Fruit fly (Drosophila melanogaster) whole organism, embryonic: ENCODE measurements around the gene Shaw.

ENCODE experiments used
- CG10565 ChIP-seq: fragments of 200-800 bp; sonication (Bioruptor generic); optimal IDR thresholded peaks from 3 replicates; lab custom pipeline; 2016; ENCODE audit warnings: missing biosample characterization, mild to moderate bottlenecking, missing genetic modification characterization
- CG10979 ChIP-seq: fragments of 200-800 bp; sonication (Bioruptor generic); optimal IDR thresholded peaks from 2 replicates; lab custom pipeline; 2018; ENCODE audit warnings: missing biosample characterization, mild to moderate bottlenecking, missing genetic modification characterization, moderate library complexity
- CG12391 ChIP-seq: fragments of 200-800 bp; sonication (Bioruptor generic); optimal IDR thresholded peaks from 3 replicates; lab custom pipeline; 2018; ENCODE audit warnings: missing biosample characterization, mild to moderate bottlenecking, missing genetic modification characterization, moderate library complexity
- CG14710 ChIP-seq: fragments of 200-800 bp; sonication (Bioruptor generic); optimal IDR thresholded peaks from 3 replicates; lab custom pipeline; 2019; ENCODE audit warnings: missing biosample characterization, mild to moderate bottlenecking, missing genetic modification characterization, moderate library complexity
- CG15269 ChIP-seq: fragments of 200-800 bp; sonication (Bioruptor generic); optimal IDR thresholded peaks from 2 replicates; lab custom pipeline; 2018; ENCODE audit warnings: missing biosample characterization, mild to moderate bottlenecking, missing genetic modification characterization, moderate library complexity
- CG15479 ChIP-seq: fragments of 200-800 bp; sonication (Bioruptor generic); optimal IDR thresholded peaks from 3 replicates; lab custom pipeline; 2019; ENCODE audit warnings: missing biosample characterization, mild to moderate bottlenecking, missing genetic modification characterization, moderate library complexity
- CG1602 ChIP-seq: fragments of 200-800 bp; sonication (Bioruptor generic); optimal IDR thresholded peaks from 3 replicates; lab custom pipeline; 2016; ENCODE audit warnings: missing biosample characterization, missing genetic modification characterization
- CG1647 ChIP-seq: fragments of 200-800 bp; sonication (Bioruptor generic); optimal IDR thresholded peaks from 3 replicates; lab custom pipeline; 2016; ENCODE audit warnings: missing biosample characterization, missing genetic modification characterization
- CG17829 ChIP-seq: fragments of 200-800 bp; optimal IDR thresholded peaks from 2 replicates; lab custom pipeline; 2019; ENCODE audit warnings: missing biosample characterization, mild to moderate bottlenecking, missing genetic modification characterization, moderate library complexity
- CG18764 ChIP-seq: fragments of 200-800 bp; sonication (Bioruptor generic); optimal IDR thresholded peaks from 3 replicates; lab custom pipeline; 2016; ENCODE audit warnings: missing biosample characterization, missing genetic modification characterization
- CG2129 ChIP-seq: fragments of 200-800 bp; sonication (Bioruptor generic); IDR thresholded peaks from 2 replicates; pipeline ENCODE4 v1.3.6; 2022; ENCODE audit warnings: missing biosample characterization, missing genetic modification characterization; ENCODE audit not compliant: partially characterized antibody
- CG2875 ChIP-seq: fragments of 200-800 bp; sonication (Bioruptor generic); optimal IDR thresholded peaks from 2 replicates; lab custom pipeline; 2017; ENCODE audit warnings: missing biosample characterization, mild to moderate bottlenecking, missing genetic modification characterization, missing genetic modification reagents
- CG3281 ChIP-seq: fragments of 200-800 bp; sonication (Bioruptor generic); optimal IDR thresholded peaks from 3 replicates; lab custom pipeline; 2017; ENCODE audit warnings: missing biosample characterization, mild to moderate bottlenecking, missing genetic modification characterization
- CG34422 ChIP-seq: fragments of 200-800 bp; sonication (Bioruptor generic); IDR thresholded peaks from 3 replicates; pipeline ENCODE4 v1.3.6; 2022; ENCODE audit warnings: missing biosample characterization, missing genetic modification characterization
- CG4282 ChIP-seq: fragments of 200-800 bp; sonication (Bioruptor generic); optimal IDR thresholded peaks from 2 replicates; lab custom pipeline; 2016; ENCODE audit warnings: missing biosample characterization, missing genetic modification characterization
- CG6175 ChIP-seq: fragments of 200-800 bp; sonication (Bioruptor generic); IDR thresholded peaks from 3 replicates; pipeline ENCODE4 v1.3.6; 2022; ENCODE audit warnings: missing biosample characterization, missing genetic modification characterization
- CG6689 ChIP-seq: fragments of 200-800 bp; sonication (Bioruptor generic); IDR thresholded peaks from 2 replicates; pipeline ENCODE4 v1.3.6; 2022; ENCODE audit warnings: missing biosample characterization, missing genetic modification characterization
- CG7928 ChIP-seq: fragments of 200-800 bp; sonication (Bioruptor generic); optimal IDR thresholded peaks from 2 replicates; lab custom pipeline; 2017; ENCODE audit warnings: missing biosample characterization, mild to moderate bottlenecking, missing genetic modification characterization
- CG8478 ChIP-seq: fragments of >200 bp; optimal IDR thresholded peaks from 2 replicates; lab custom pipeline; 2018
- CG9215 ChIP-seq: fragments of 200-800 bp; sonication (Bioruptor generic); IDR thresholded peaks from 2 replicates; pipeline ENCODE4 v1.3.6; 2022; ENCODE audit warnings: missing biosample characterization, missing genetic modification characterization
- CG9876 ChIP-seq: fragments of 200-800 bp; sonication (Bioruptor generic); optimal IDR thresholded peaks from 2 replicates; lab custom pipeline; 2016; ENCODE audit warnings: missing biosample characterization, missing genetic modification characterization
- Fer1 ChIP-seq: fragments of 200-800 bp; sonication (Bioruptor generic); optimal IDR thresholded peaks from 2 replicates; lab custom pipeline; 2017; ENCODE audit warnings: missing biosample characterization, mild to moderate bottlenecking, missing genetic modification characterization
- GATAe ChIP-seq: fragments of 200-800 bp; sonication (Bioruptor generic); conservative IDR thresholded peaks from 2 replicates; pipeline ENCODE4 v1.3.6; 2022; ENCODE audit warnings: missing biosample characterization, missing genetic modification characterization
- Gsc ChIP-seq: fragments of 200-800 bp; sonication (Bioruptor generic); IDR thresholded peaks from 2 replicates; pipeline ENCODE4 v1.3.6; 2022; ENCODE audit warnings: missing biosample characterization, missing genetic modification characterization
- HLH54F ChIP-seq: fragments of 200-800 bp; sonication (Bioruptor generic); optimal IDR thresholded peaks from 3 replicates; lab custom pipeline; 2016; ENCODE audit warnings: missing biosample characterization, missing genetic modification characterization
- HLHmδ ChIP-seq: fragments of 200-800 bp; sonication (Bioruptor generic); optimal IDR thresholded peaks from 2 replicates; lab custom pipeline; 2018; ENCODE audit warnings: missing biosample characterization, mild to moderate bottlenecking, missing genetic modification characterization, moderate library complexity
- Hmx ChIP-seq: fragments of 200-800 bp; sonication (Bioruptor generic); optimal IDR thresholded peaks from 2 replicates; lab custom pipeline; 2016; ENCODE audit warnings: missing biosample characterization, missing genetic modification characterization
- Hr78 ChIP-seq, 2 experiments: fragments of 200-800 bp in 1 of 2; fragments of >200 bp in 1 of 2; sonication (Bioruptor generic) in 1 of 2; optimal IDR thresholded peaks; 2 replicates each; lab custom pipeline; 2017 to 2019; ENCODE audit warnings: missing biosample characterization in 2 of 2, missing genetic modification characterization in 2 of 2, mild to moderate bottlenecking in 1 of 2, moderate library complexity in 1 of 2
- Lim3 ChIP-seq: fragments of 200-800 bp; sonication (Bioruptor generic); IDR thresholded peaks from 2 replicates; pipeline ENCODE4 v1.3.6; 2022; ENCODE audit warnings: missing biosample characterization, missing genetic modification characterization
- Mes4 ChIP-seq: fragments of 200-800 bp; sonication (Bioruptor generic); optimal IDR thresholded peaks from 2 replicates; lab custom pipeline; 2016; ENCODE audit warnings: missing biosample characterization, missing genetic modification characterization
- Mrtf ChIP-seq: fragments of 200-800 bp; sonication (Bioruptor generic); IDR thresholded peaks from 3 replicates; pipeline ENCODE4 v1.3.6; 2022; ENCODE audit warnings: missing biosample characterization, missing genetic modification characterization
- NFAT ChIP-seq: fragments of 200-800 bp; sonication (Bioruptor generic); IDR thresholded peaks from 2 replicates; pipeline ENCODE4 v1.3.6; 2022; ENCODE audit warnings: missing biosample characterization, missing genetic modification characterization
- Pdp1 ChIP-seq, 2 experiments: fragments of 200-800 bp; sonication (Bioruptor generic); optimal IDR thresholded peaks; 3 replicates each; lab custom pipeline; 2016; ENCODE audit warnings: missing biosample characterization in 2 of 2, missing genetic modification characterization in 2 of 2, mild to moderate bottlenecking in 1 of 2, moderate library complexity in 1 of 2
- Ravus ChIP-seq: fragments of 200-800 bp; sonication (Bioruptor generic); IDR thresholded peaks from 2 replicates; pipeline ENCODE4 v1.3.6; 2022; ENCODE audit warnings: missing biosample characterization, missing genetic modification characterization
- Tbp ChIP-seq: fragments of >200 bp; optimal IDR thresholded peaks from 2 replicates; lab custom pipeline; 2018; ENCODE audit warnings: missing biosample characterization, missing genetic modification characterization
- Xrp1 ChIP-seq: fragments of 200-800 bp; sonication (Bioruptor generic); IDR thresholded peaks from 2 replicates; pipeline ENCODE4 v1.3.6; 2022; ENCODE audit warnings: missing biosample characterization, missing genetic modification characterization
- caup ChIP-seq: fragments of 200-800 bp; sonication (Bioruptor generic); optimal IDR thresholded peaks from 3 replicates; lab custom pipeline; 2017; ENCODE audit warnings: missing biosample characterization, mild to moderate bottlenecking, missing genetic modification characterization, moderate library complexity; ENCODE audit not compliant: severe bottlenecking
- dmrt99B ChIP-seq: fragments of 200-800 bp; sonication (Bioruptor generic); optimal IDR thresholded peaks from 2 replicates; lab custom pipeline; 2018; ENCODE audit warnings: missing biosample characterization, mild to moderate bottlenecking, missing genetic modification characterization, moderate library complexity
- dysf ChIP-seq: fragments of 200-800 bp; sonication (Bioruptor generic); IDR thresholded peaks from 3 replicates; pipeline ENCODE4 v1.3.6; 2022; ENCODE audit warnings: missing biosample characterization, missing genetic modification characterization
- en ChIP-seq: fragments of 200-800 bp; sonication (Bioruptor generic); optimal IDR thresholded peaks from 2 replicates; lab custom pipeline; 2016; ENCODE audit warnings: missing biosample characterization, missing genetic modification characterization
- exex ChIP-seq: fragments of 200-800 bp; sonication (Bioruptor generic); optimal IDR thresholded peaks from 4 replicates; lab custom pipeline; 2018; ENCODE audit warnings: missing biosample characterization, mild to moderate bottlenecking, missing genetic modification characterization, moderate library complexity
- gem ChIP-seq: fragments of 200-800 bp; sonication (Bioruptor generic); optimal IDR thresholded peaks from 2 replicates; lab custom pipeline; 2019; ENCODE audit warnings: missing biosample characterization, mild to moderate bottlenecking, missing genetic modification characterization, moderate library complexity
- grau ChIP-seq: fragments of 200-800 bp; optimal IDR thresholded peaks from 3 replicates; lab custom pipeline; 2019; ENCODE audit warnings: missing biosample characterization, mild to moderate bottlenecking, missing genetic modification characterization, moderate library complexity
- hkb ChIP-seq, 2 experiments: fragments of 200-800 bp in 1 of 2; fragments of >200 bp in 1 of 2; sonication (Bioruptor generic) in 1 of 2; IDR thresholded peaks in 1 of 2; optimal IDR thresholded peaks in 1 of 2; 2 replicates each; pipeline versions ENCODE4 v1.3.6 to Lab custom; 2017 to 2022; ENCODE audit warnings: missing biosample characterization in 1 of 2, missing genetic modification characterization in 1 of 2
- kah ChIP-seq: fragments of 200-800 bp; sonication (Bioruptor generic); optimal IDR thresholded peaks from 2 replicates; lab custom pipeline; 2018; ENCODE audit warnings: missing biosample characterization, mild to moderate bottlenecking, missing genetic modification characterization
- mam ChIP-seq: fragments of 200-800 bp; sonication (Bioruptor generic); optimal IDR thresholded peaks from 3 replicates; lab custom pipeline; 2016; ENCODE audit warnings: missing biosample characterization, missing genetic modification characterization
- otp ChIP-seq: fragments of 200-800 bp; sonication (Bioruptor generic); IDR thresholded peaks from 3 replicates; pipeline ENCODE4, ENCODE4 v1.3.6; 2022; ENCODE audit warnings: missing biosample characterization, missing genetic modification characterization
- ro ChIP-seq: fragments of 200-800 bp; sonication (Bioruptor generic); IDR thresholded peaks from 2 replicates; pipeline ENCODE4 v1.3.6; 2022; ENCODE audit warnings: missing biosample characterization, missing genetic modification characterization
- twi ChIP-seq: fragments of 200-800 bp; optimal IDR thresholded peaks from 2 replicates; lab custom pipeline; 2019; ENCODE audit warnings: missing biosample characterization, mild to moderate bottlenecking, missing genetic modification characterization, moderate library complexity
- tx ChIP-seq: fragments of 200-800 bp; sonication (Bioruptor generic); optimal IDR thresholded peaks from 2 replicates; lab custom pipeline; 2016; ENCODE audit warnings: missing biosample characterization, missing genetic modification characterization
- yki ChIP-seq: fragments of >200 bp; optimal IDR thresholded peaks from 3 replicates; lab custom pipeline; 2018

Gene Shaw

dm6 chr2L:3703260-3703659 lies 14.7 kb upstream of the Shaw start, which contains the start of gene CG2816 (continued):
- no peak for TF ChIP-seq CG34422 (GFP tag; lab: Robert Waterston, UW)
- no peak for TF ChIP-seq Lim3 (GFP tag; lab: Robert Waterston, UW)
- peak; percentile 92 for TF ChIP-seq dysf
- TF ChIP-seq Fer1 (GFP tag; lab: Kevin White, UChicago) = peak; percentile 9
- no peak for TF ChIP-seq kah (GFP tag; lab: Kevin White, UChicago)
- no peak for TF ChIP-seq Hr78 (GFP tag; optimal IDR thresholded peaks at IDR 0.05; lab: Kevin White, UChicago)
- TF ChIP-seq CG6689 (GFP tag; lab: Robert Waterston, UW) = 0 out of 2 replicates have a peak, but pooled peaks have one; percentile 35
- TF ChIP-seq twi (tag; lab: Kevin White, UChicago) = no peak
- TF ChIP-seq CG2129 = no peak
- TF ChIP-seq GATAe (GFP tag; lab: Robert Waterston, UW) = no peak
- no peak for TF ChIP-seq HLHmδ (GFP tag; lab: Kevin White, UChicago)
- no peak for TF ChIP-seq CG10565 (GFP tag; lab: Kevin White, UChicago)
- TF ChIP-seq CG7928 (GFP tag; lab: Kevin White, UChicago) = no peak
- TF ChIP-seq mam (GFP tag; lab: Kevin White, UChicago) = peak; percentile 96
- no peak for TF ChIP-seq hkb (optimal IDR thresholded peaks at IDR 0.05; lab: Kevin White, UChicago)
- TF ChIP-seq hkb (GFP tag; IDR thresholded peaks at IDR 0.05; lab: Robert Waterston, UW) = 0 out of 2 replicates have a peak, but pooled peaks have one; percentile 35
- TF ChIP-seq Tbp (GFP tag; lab: Kevin White, UChicago) = no peak
- peak; percentile 75 for TF ChIP-seq CG4282 (GFP tag; lab: Kevin White, UChicago)
- TF ChIP-seq Xrp1 (GFP tag; lab: Robert Waterston, UW) = no peak
- no peak for TF ChIP-seq CG14710 (tag; lab: Kevin White, UChicago)
- no peak for TF ChIP-seq CG15479 (GFP tag; lab: Kevin White, UChicago)
- TF ChIP-seq CG9215 (GFP tag; lab: Robert Waterston, UW) = no peak
- no peak for TF ChIP-seq CG1647
- TF ChIP-seq CG6175 (GFP tag; lab: Robert Waterston, UW) = no peak
- no peak for TF ChIP-seq Ravus (GFP tag; lab: Robert Waterston, UW)
- no peak for TF ChIP-seq CG1602 (GFP tag; lab: Kevin White, UChicago)
- no peak for TF ChIP-seq Gsc (GFP tag; lab: Robert Waterston, UW)
- TF ChIP-seq CG9876 (GFP tag; lab: Kevin White, UChicago) = peak; percentile 75
- no peak for TF ChIP-seq exex (tag; lab: Kevin White, UChicago)
- peak; percentile 81 for TF ChIP-seq gem
- peak; percentile 55 for TF ChIP-seq CG3281 (GFP tag; lab: Kevin White, UChicago)
- TF ChIP-seq ro (GFP tag; lab: Robert Waterston, UW) = no peak
- no peak for TF ChIP-seq CG8478
- no peak for TF ChIP-seq yki (lab: Kevin White, UChicago)
- peak; percentile 37 for TF ChIP-seq tx (GFP tag; lab: Kevin White, UChicago)
- peak; percentile 79 for TF ChIP-seq CG15269 (tag; lab: Kevin White, UChicago)
- no peak for TF ChIP-seq CG12391 (tag; lab: Kevin White, UChicago)
- TF ChIP-seq otp (GFP tag; lab: Robert Waterston, UW) = 0 out of 3 replicates have a peak, but pooled peaks have one; percentile 8
- TF ChIP-seq Mes4 (GFP tag; lab: Kevin White, UChicago) = no peak
- peak; percentile 48 for TF ChIP-seq dmrt99B (tag; lab: Kevin White, UChicago)
- TF ChIP-seq grau = peak; percentile 58
- TF ChIP-seq CG18764 (GFP tag; lab: Kevin White, UChicago) = no peak
- TF ChIP-seq en = peak; percentile 7
- TF ChIP-seq caup (GFP tag; lab: Kevin White, UChicago) = peak; percentile 51
- no peak for TF ChIP-seq CG10979 (tag; lab: Kevin White, UChicago)
- no peak for TF ChIP-seq Hmx (GFP tag; lab: Kevin White, UChicago)
- TF ChIP-seq Mrtf (GFP tag; lab: Robert Waterston, UW) = peak; percentile 78; the same call in 2 of the 3 replicates
- no peak for TF ChIP-seq CG2875 (GFP tag; lab: Kevin White, UChicago)
- no peak for TF ChIP-seq CG17829 (tag; lab: Kevin White, UChicago)
- peak; percentile 72 for TF ChIP-seq HLH54F (GFP tag; lab: Kevin White, UChicago)
- TF ChIP-seq Pdp1 (GFP tag; optimal IDR thresholded peaks at IDR 0.05; lab: Kevin White, UChicago) = peak in 1 of 2 experiments; percentile 56
- TF ChIP-seq NFAT (GFP tag; lab: Robert Waterston, UW) = peak; percentile 68; the same call in 1 of the 2 replicates
